Worm (Caenorhabditis elegans): ENCODE results near the gene F01D5.2.

DNA sequence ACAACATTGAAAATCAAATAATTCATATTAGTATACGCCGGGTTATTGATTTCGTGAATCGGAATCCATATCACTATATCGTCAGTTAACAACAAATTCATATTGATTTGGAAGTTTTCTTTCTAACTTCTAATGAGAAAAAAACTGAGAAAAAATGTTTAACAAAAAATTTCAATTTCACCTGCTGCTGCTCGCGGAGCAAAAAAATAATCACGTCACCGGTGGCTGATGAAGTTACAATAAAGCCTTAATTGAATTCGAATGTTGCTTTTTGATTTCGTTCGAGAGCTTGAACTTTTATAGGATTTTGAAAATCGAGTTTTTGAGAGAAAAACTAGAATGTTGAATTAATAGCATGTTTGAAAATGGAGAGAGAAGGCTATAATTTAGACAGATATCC, 29.9 kb downstream of the F01D5.2 start, which contains the start of gene sre-43:
- TF ChIP-seq sea-2 (GFP tag; IDR thresholded peaks at IDR 0.05) = no peak
- TF ChIP-seq madf-10 (tag; optimal IDR thresholded peaks at IDR 0.05) = no peak
- no peak for TF ChIP-seq F49E8.2 (tag; optimal IDR thresholded peaks at IDR 0.05; ENCODE audit: insufficient read depth)
- TF ChIP-seq mes-4 (tag; optimal IDR thresholded peaks at IDR 0.05) = no peak

Data from whole organism, young adult.